Worm (Caenorhabditis elegans): ENCODE data around the gene F01D5.6.

F01D5.6 gene

DNA sequence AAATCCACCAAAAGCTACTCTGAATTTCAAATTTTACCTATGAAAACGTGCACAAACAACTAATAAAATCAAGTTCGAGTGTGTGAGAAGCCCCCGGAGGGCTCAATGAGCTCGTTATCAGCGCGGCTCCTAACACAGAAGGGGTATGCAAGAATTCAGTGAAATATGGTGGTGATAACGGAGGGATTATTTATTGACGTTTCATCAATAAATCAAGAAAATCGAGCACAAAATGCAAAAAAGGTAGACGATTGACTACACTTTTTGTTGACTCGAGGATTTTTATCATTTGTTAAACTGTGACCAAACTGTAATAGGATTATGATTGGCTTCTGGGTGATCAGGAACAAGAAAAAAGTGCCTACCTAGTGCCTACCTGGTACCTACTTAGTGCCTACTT lies 48.9 kb upstream of the F01D5.6 start, which contains the start of gene zip-3:
TSS of gene zip-3 (minus strand) at position 21 of the 400 bp plus-strand sequence.
- TF ChIP-seq tra-1 (GFP tag; IDR thresholded peaks at IDR 0.05) (peak; percentile 67), gei-8 (GFP tag; optimal IDR thresholded peaks at IDR 0.05) (peak; percentile 21), lsy-2 (tag; optimal IDR thresholded peaks at IDR 0.05) (no peak), nhr-48 (tag; optimal IDR thresholded peaks at IDR 0.05) (peak; percentile 0), dmd-6 (GFP tag; IDR thresholded peaks at IDR 0.05) (peak; percentile 77), dve-1 (tag; optimal IDR thresholded peaks at IDR 0.05; ENCODE audit: insufficient read depth) (peak; percentile 64), hlh-11 (tag; optimal IDR thresholded peaks at IDR 0.05) (peak; percentile 64), ctbp-1 (GFP tag; IDR thresholded peaks at IDR 0.05) (no peak), nhr-77 (tag; optimal IDR thresholded peaks at IDR 0.05) (peak; percentile 45), duxl-1 (tag; optimal IDR thresholded peaks at IDR 0.05; ENCODE audit: poor library complexity) (no peak), daf-16 (GFP tag; optimal IDR thresholded peaks at IDR 0.05) (no peak), daf-16 (tag; optimal IDR thresholded peaks at IDR 0.05) (peak; percentile 61), nhr-28 (tag; optimal IDR thresholded peaks at IDR 0.05) (peak; percentile 65), php-3 (GFP tag; IDR thresholded peaks at IDR 0.05) (peak; percentile 62; the same call in 1 of the 2 replicates), madf-5 (GFP tag; IDR thresholded peaks at IDR 0.05) (no peak), fos-1 (tag; optimal IDR thresholded peaks at IDR 0.05) (no peak), pqm-1 (tag; optimal IDR thresholded peaks at IDR 0.05) (peak; percentile 44)

DNA sequence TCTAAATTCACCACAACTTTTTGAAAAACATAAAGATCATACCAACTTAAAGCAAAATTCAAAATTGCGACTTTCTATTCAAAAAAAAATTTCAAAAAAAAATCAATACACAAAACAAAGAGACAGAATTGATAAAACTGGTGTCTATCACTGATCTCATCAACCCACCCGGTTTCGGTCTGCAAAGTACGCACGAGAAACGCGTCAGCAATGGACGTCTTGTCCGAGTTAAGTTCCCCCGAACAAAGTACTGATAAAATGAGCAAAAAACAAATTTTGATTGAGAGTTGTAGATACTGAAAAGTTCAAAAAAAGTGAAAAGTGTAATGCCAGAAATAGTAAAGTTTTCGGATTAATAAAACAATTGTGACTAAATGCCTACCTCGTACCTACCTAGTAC lies 48.0 kb upstream of the F01D5.6 start:
- peak in 1 of 2 experiments; percentile 19 for TF ChIP-seq lsy-2 (tag; optimal IDR thresholded peaks at IDR 0.05)
- no peak for TF ChIP-seq tag-97 (GFP tag; IDR thresholded peaks at IDR 0.05)
- TF ChIP-seq lin-38 (GFP tag; IDR thresholded peaks at IDR 0.05) = 0 out of 2 replicates have a peak, but pooled peaks have one; percentile 33
- TF ChIP-seq nhr-102 (tag; optimal IDR thresholded peaks at IDR 0.05) = peak; percentile 14
- TF ChIP-seq nhr-77 (tag; optimal IDR thresholded peaks at IDR 0.05) = no peak
- no peak for TF ChIP-seq F44E2.7 (GFP tag; IDR thresholded peaks at IDR 0.05)
- peak; percentile 6 for TF ChIP-seq hlh-11 (tag; optimal IDR thresholded peaks at IDR 0.05)
- no peak for TF ChIP-seq ZK546.5 (tag; optimal IDR thresholded peaks at IDR 0.05)
- TF ChIP-seq dmd-6 (GFP tag; IDR thresholded peaks at IDR 0.05) = peak; percentile 76; the same call in 1 of the 2 replicates
- no peak for TF ChIP-seq ceh-28 (tag; optimal IDR thresholded peaks at IDR 0.05)
- TF ChIP-seq zag-1 (tag; optimal IDR thresholded peaks at IDR 0.05) = no peak
- no peak for TF ChIP-seq php-3 (GFP tag; IDR thresholded peaks at IDR 0.05)
- TF ChIP-seq mdl-1 (tag; optimal IDR thresholded peaks at IDR 0.05) = no peak
- no peak for TF ChIP-seq zip-2 (tag; optimal IDR thresholded peaks at IDR 0.05)
- TF ChIP-seq nhr-28 (tag; optimal IDR thresholded peaks at IDR 0.05) = no peak
- TF ChIP-seq mxl-3 (GFP tag; optimal IDR thresholded peaks at IDR 0.05) = no peak
- TF ChIP-seq dve-1 (tag; optimal IDR thresholded peaks at IDR 0.05; ENCODE audit: insufficient read depth) = peak; percentile 42
- TF ChIP-seq Y5F2A.4 (GFP tag; optimal IDR thresholded peaks at IDR 0.05) = no peak
- TF ChIP-seq daf-16 (GFP tag; optimal IDR thresholded peaks at IDR 0.05) = no peak
- peak; percentile 18 for TF ChIP-seq daf-16 (tag; optimal IDR thresholded peaks at IDR 0.05)
- TF ChIP-seq spr-1 (tag; optimal IDR thresholded peaks at IDR 0.05) = no peak
- no peak for TF ChIP-seq nhr-6 (tag; optimal IDR thresholded peaks at IDR 0.05)
- no peak for TF ChIP-seq nhr-41 (GFP tag; IDR thresholded peaks at IDR 0.05)
- TF ChIP-seq spr-3 (GFP tag; optimal IDR thresholded peaks at IDR 0.05) = no peak

DNA sequence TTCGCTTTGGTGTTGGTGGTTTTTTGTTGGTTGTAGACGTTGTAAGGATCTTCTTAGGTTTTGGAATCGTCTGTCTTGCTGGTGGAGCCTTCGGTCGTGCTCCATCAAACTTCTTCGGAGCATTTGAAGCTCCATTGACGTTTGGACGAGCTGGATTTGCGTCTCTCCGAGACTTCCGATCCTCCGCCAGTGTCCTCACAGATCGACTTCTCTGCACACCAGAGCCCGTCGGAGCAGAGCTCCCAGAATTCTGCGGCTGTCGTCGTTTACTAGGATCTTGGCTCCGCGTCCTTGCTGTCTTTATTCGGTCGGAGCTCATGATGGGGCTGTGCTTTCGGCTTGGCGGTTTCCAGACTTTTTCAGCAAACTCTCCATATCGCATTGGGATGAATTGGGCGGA lies 44.7 kb upstream of the F01D5.6 start:
- TF ChIP-seq daf-19 (GFP tag; conservative IDR thresholded peaks at IDR 0.05) (no peak), mdl-1 (tag; optimal IDR thresholded peaks at IDR 0.05) (no peak), set-16 (GFP tag; IDR thresholded peaks at IDR 0.05) (peak; percentile 54; the same call in 1 of the 2 replicates), zip-11 (GFP tag; IDR thresholded peaks at IDR 0.05) (no peak)

DNA sequence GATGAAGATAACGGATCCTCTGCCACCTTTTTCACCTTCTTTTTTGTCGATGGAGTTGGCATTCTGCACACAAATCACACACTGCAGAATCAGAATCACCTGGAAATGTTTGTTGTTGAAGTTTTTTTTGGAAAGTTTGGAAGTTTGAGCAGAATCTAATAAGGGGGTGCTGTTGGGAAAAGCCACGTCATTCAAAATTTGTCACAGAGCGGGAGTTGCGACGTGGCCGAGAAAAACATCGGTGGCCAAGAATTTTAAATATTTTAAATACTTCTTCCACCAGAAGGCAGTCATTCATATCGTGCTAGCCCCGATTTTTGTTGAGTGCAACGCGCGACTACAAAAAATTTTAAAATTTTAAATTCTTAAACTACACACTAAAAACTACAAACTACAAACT lies 44.0 kb upstream of the F01D5.6 start, which contains the start of gene rpi-1:
TSS of gene rpi-1 (minus strand) at position 101 of the 400 bp plus-strand sequence.
- no peak for TF ChIP-seq madf-9 (GFP tag; conservative IDR thresholded peaks at IDR 0.05)
- TF ChIP-seq daf-8 (GFP tag; IDR thresholded peaks at IDR 0.05) = no peak
- TF ChIP-seq ceh-32 (tag; optimal IDR thresholded peaks at IDR 0.05; ENCODE audit: poor library complexity) = no peak
- no peak for TF ChIP-seq egl-43 (GFP tag; IDR thresholded peaks at IDR 0.05)
- no peak for TF ChIP-seq rbr-2 (tag; optimal IDR thresholded peaks at IDR 0.05)
- TF ChIP-seq D1046.2 (GFP tag; IDR thresholded peaks at IDR 0.05) = no peak
- TF ChIP-seq mxl-2 (GFP tag; conservative IDR thresholded peaks at IDR 0.05) = no peak
- TF ChIP-seq lin-13 (GFP tag; optimal IDR thresholded peaks at IDR 0.05) = no peak
- TF ChIP-seq nhr-11 (tag; optimal IDR thresholded peaks at IDR 0.05) = no peak
- TF ChIP-seq T20F7.1 (GFP tag; optimal IDR thresholded peaks at IDR 0.05) = no peak
- TF ChIP-seq Y105C5A.15 (GFP tag; IDR thresholded peaks at IDR 0.05) = no peak
- no peak for TF ChIP-seq hlh-30 (tag; optimal IDR thresholded peaks at IDR 0.05; ENCODE audit: insufficient read depth)

Measured in whole organism, L4 larva.